Worm (Caenorhabditis elegans) whole organism, mixed stage, embryonic: Measurements from ENCODE around the gene tmem-131.
A peak's percentile ranks its signal among the peaks of the same experiment; 100 is the strongest.

Experiments
- M03D4.4 ChIP-seq: sonication (generic microtip); optimal IDR thresholded peaks from 2 replicates; lab custom pipeline; 2017; ENCODE audit warnings: mild to moderate bottlenecking, missing genetic modification characterization, missing compliant biosample characterization
- bed-3 ChIP-seq: fragments of 200-800 bp; sonication (Bioruptor generic); optimal IDR thresholded peaks from 3 replicates; lab custom pipeline; 2018; ENCODE audit warnings: mild to moderate bottlenecking, missing genetic modification characterization, moderate library complexity, missing compliant biosample characterization
- blmp-1 ChIP-seq: fragments of 150-350 bp; optimal IDR thresholded peaks from 2 replicates; lab custom pipeline; 2014; ENCODE audit warnings: missing biosample characterization, missing genetic modification characterization
- ceh-39 ChIP-seq: fragments of 150-350 bp; optimal IDR thresholded peaks from 2 replicates; lab custom pipeline; 2014; ENCODE audit warnings: missing biosample characterization, missing genetic modification characterization
- ceh-43 ChIP-seq: fragments of 200-800 bp; sonication (Bioruptor generic); optimal IDR thresholded peaks from 2 replicates; lab custom pipeline; 2018; ENCODE audit warnings: mild to moderate bottlenecking, missing genetic modification characterization, moderate library complexity, missing compliant biosample characterization
- ceh-83 ChIP-seq: fragments of 200-800 bp; sonication (Bioruptor generic); optimal IDR thresholded peaks from 2 replicates; lab custom pipeline; 2018; ENCODE audit warnings: mild to moderate bottlenecking, missing genetic modification characterization, missing compliant biosample characterization
- ces-1 ChIP-seq: fragments of 150-350 bp; optimal IDR thresholded peaks from 2 replicates; lab custom pipeline; 2014; ENCODE audit warnings: missing biosample characterization, missing genetic modification reagents, missing genetic modification characterization
- cnd-1 ChIP-seq: fragments of 200-800 bp; sonication (Bioruptor generic); optimal IDR thresholded peaks from 2 replicates; lab custom pipeline; 2018; ENCODE audit warnings: mild to moderate bottlenecking, missing genetic modification characterization, missing compliant biosample characterization
- drap-1 ChIP-seq: fragments of 200-800 bp; sonication (Bioruptor generic); optimal IDR thresholded peaks from 3 replicates; lab custom pipeline; 2018; ENCODE audit warnings: mild to moderate bottlenecking, missing genetic modification characterization, missing compliant biosample characterization
- elt-1 ChIP-seq: sonication (generic microtip); optimal IDR thresholded peaks from 2 replicates; lab custom pipeline; 2017; ENCODE audit warnings: missing genetic modification characterization, mild to moderate bottlenecking, missing compliant biosample characterization, antibody characterized with exemption, moderate library complexity, borderline replicate concordance; ENCODE audit not compliant: insufficient read depth
- elt-3 ChIP-seq: fragments of 150-350 bp; optimal IDR thresholded peaks from 2 replicates; lab custom pipeline; 2014; ENCODE audit warnings: missing biosample characterization, missing genetic modification characterization
- flh-1 ChIP-seq: fragments of 200-800 bp; sonication (Bioruptor generic); optimal IDR thresholded peaks from 2 replicates; lab custom pipeline; 2018; ENCODE audit warnings: mild to moderate bottlenecking, missing genetic modification characterization, moderate library complexity, missing compliant biosample characterization
- ham-2 ChIP-seq: fragments of 200-800 bp; sonication (Bioruptor generic); optimal IDR thresholded peaks from 2 replicates; lab custom pipeline; 2018; ENCODE audit warnings: mild to moderate bottlenecking, missing genetic modification characterization, missing compliant biosample characterization
- hlh-1 ChIP-seq: fragments of 150-350 bp; optimal IDR thresholded peaks from 2 replicates; lab custom pipeline; 2014; ENCODE audit warnings: missing biosample characterization, missing genetic modification reagents, missing genetic modification characterization
- lin-13 ChIP-seq: fragments of 150-350 bp; optimal IDR thresholded peaks from 2 replicates; lab custom pipeline; 2014; ENCODE audit warnings: missing biosample characterization, missing genetic modification characterization
- lin-32 ChIP-seq: fragments of 200-800 bp; sonication (Bioruptor generic); optimal IDR thresholded peaks from 2 replicates; lab custom pipeline; 2018; ENCODE audit warnings: mild to moderate bottlenecking, missing genetic modification characterization, missing compliant biosample characterization
- lsy-2 ChIP-seq: fragments of 150-350 bp; optimal IDR thresholded peaks from 2 replicates; lab custom pipeline; 2014; ENCODE audit warnings: missing biosample characterization, missing genetic modification characterization
- mab-5 ChIP-seq: fragments of 150-350 bp; optimal IDR thresholded peaks from 2 replicates; lab custom pipeline; 2014; ENCODE audit warnings: missing biosample characterization, missing genetic modification characterization
- mep-1 ChIP-seq: fragments of 150-350 bp; optimal IDR thresholded peaks from 2 replicates; lab custom pipeline; 2017; ENCODE audit warnings: missing biosample characterization, missing genetic modification reagents, missing genetic modification characterization, inconsistent platforms
- mls-2 ChIP-seq: sonication (generic microtip); optimal IDR thresholded peaks from 2 replicates; lab custom pipeline; 2016; ENCODE audit warnings: mild to moderate bottlenecking, missing genetic modification characterization, moderate library complexity, missing compliant biosample characterization
- nhr-12 ChIP-seq: fragments of 150-350 bp; optimal IDR thresholded peaks from 2 replicates; lab custom pipeline; 2014; ENCODE audit warnings: missing biosample characterization, missing genetic modification characterization
- nhr-2 ChIP-seq: fragments of 150-350 bp; optimal IDR thresholded peaks from 2 replicates; lab custom pipeline; 2014; ENCODE audit warnings: missing biosample characterization, missing genetic modification characterization
- nhr-237 ChIP-seq: fragments of 150-350 bp; optimal IDR thresholded peaks from 2 replicates; lab custom pipeline; 2014; ENCODE audit warnings: missing biosample characterization, missing genetic modification characterization
- nhr-28 ChIP-seq: fragments of 150-350 bp; optimal IDR thresholded peaks from 2 replicates; lab custom pipeline; 2014; ENCODE audit warnings: missing biosample characterization, missing genetic modification characterization
- nhr-76 ChIP-seq: sonication (generic microtip); optimal IDR thresholded peaks from 2 replicates; lab custom pipeline; 2017; ENCODE audit warnings: missing biosample characterization, missing genetic modification characterization
- pha-4 ChIP-seq: fragments of 150-350 bp; optimal IDR thresholded peaks from 2 replicates; lab custom pipeline; 2018; ENCODE audit warnings: missing biosample characterization, missing genetic modification reagents, missing genetic modification characterization
- snpc-4 ChIP-seq: fragments of 150-350 bp; optimal IDR thresholded peaks from 2 replicates; lab custom pipeline; 2014; ENCODE audit warnings: missing biosample characterization, missing genetic modification characterization
- sptf-1 ChIP-seq: sonication (generic microtip); optimal IDR thresholded peaks from 2 replicates; lab custom pipeline; 2017; ENCODE audit warnings: mild to moderate bottlenecking, missing genetic modification characterization, moderate library complexity, missing compliant biosample characterization
- tbx-8 ChIP-seq: fragments of 200-800 bp; sonication (Bioruptor generic); optimal IDR thresholded peaks from 2 replicates; lab custom pipeline; 2018; ENCODE audit warnings: mild to moderate bottlenecking, missing genetic modification characterization, moderate library complexity, missing compliant biosample characterization
- unc-120 ChIP-seq: sonication (generic microtip); optimal IDR thresholded peaks from 2 replicates; lab custom pipeline; 2017; ENCODE audit warnings: missing genetic modification characterization, missing compliant biosample characterization; ENCODE audit not compliant: poor library complexity, severe bottlenecking
- unc-62 ChIP-seq: fragments of 150-350 bp; optimal IDR thresholded peaks from 2 replicates; lab custom pipeline; 2014; ENCODE audit warnings: missing biosample characterization, missing genetic modification reagents, missing genetic modification characterization
- zip-8 ChIP-seq: fragments of 150-350 bp; optimal IDR thresholded peaks from 2 replicates; lab custom pipeline; 2014; ENCODE audit warnings: missing biosample characterization, missing genetic modification characterization
- ztf-11 ChIP-seq: fragments of 150-350 bp; optimal IDR thresholded peaks from 2 replicates; lab custom pipeline; 2014; ENCODE audit warnings: missing biosample characterization, missing genetic modification characterization

Gene tmem-131

DNA sequence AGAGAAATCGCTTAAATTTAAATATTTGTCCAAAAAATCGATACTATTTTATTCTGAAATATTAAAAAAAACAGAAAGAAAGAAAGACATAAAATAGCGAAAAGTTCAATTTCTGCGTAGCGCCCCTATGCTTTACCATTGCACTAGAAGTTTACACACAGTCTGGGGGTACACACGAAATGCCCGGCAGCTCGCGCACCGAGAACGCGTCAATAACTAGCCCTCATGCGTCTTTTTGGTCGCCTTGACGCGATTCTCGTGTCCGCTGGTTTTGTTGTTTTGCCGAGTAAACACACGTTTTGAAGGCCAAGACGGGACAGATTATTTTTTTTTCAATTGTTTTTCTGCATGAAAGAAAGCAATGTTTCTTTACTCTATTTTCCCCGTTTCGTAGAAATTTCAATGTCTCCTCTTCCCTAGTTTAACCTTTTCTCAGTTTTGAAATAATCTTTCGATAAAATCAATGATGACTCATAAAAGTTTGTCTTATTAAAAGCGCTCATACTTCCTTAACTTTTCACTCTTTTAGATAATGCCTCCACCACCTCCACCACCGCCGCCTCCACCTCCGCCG, 20.2 kb upstream of the tmem-131 start, which contains the start of gene wip-1 (continued):
- TF ChIP-seq elt-3 (tag; lab: Kevin White, UChicago) (peak; percentile 32), ceh-83 (GFP tag; lab: Kevin White, UChicago) (peak; percentile 69), blmp-1 (tag; lab: Kevin White, UChicago) (peak; percentile 25), ztf-11 (tag; lab: Kevin White, UChicago) (peak; percentile 88), lin-13 (peak; percentile 99), unc-120 (tag; lab: Kevin White, UChicago) (peak; percentile 75)

ce11 chrIII:5017550-5017949, 19.6 kb upstream of the tmem-131 start, which contains the start of gene larp-1:
Gene larp-1, minus strand, starts transcription at chrIII:5017650.
- TF ChIP-seq nhr-2 (tag; lab: Kevin White, UChicago) (no peak), flh-1 (GFP tag; lab: Kevin White, UChicago) (no peak), nhr-12 (no peak), zip-8 (tag; lab: Kevin White, UChicago) (no peak), lsy-2 (no peak), lin-13 (no peak), elt-1 (tag; lab: Kevin White, UChicago) (no peak), ztf-11 (tag; lab: Kevin White, UChicago) (no peak), nhr-76 (no peak), mab-5 (tag; lab: Kevin White, UChicago) (no peak), snpc-4 (tag; lab: Kevin White, UChicago) (no peak), unc-120 (tag; lab: Kevin White, UChicago) (no peak), tbx-8 (GFP tag; lab: Kevin White, UChicago) (no peak), bed-3 (GFP tag; lab: Kevin White, UChicago) (no peak), nhr-237 (no peak), mep-1 (tag; lab: Kevin White, UChicago) (no peak)

DNA sequence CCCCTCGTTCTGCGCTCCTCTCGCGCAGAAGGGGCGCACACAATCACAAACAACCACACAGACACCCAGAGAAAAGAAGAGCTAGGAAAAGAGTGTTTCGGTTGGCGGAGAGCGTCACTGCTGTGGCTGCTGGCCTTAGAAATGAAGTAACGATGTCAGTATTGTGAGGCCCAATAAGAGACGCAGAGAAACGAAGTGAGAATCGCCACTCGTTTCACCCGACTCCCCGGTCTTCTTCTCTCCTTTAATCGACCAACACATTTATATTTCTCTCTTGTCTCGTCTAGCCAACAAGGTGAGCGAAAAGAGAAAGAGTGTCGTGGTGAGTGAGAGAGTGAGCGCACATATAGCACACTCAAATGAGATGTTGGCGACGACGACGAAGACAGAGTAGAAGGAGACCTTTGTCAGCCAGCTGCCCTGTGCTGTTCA, 16.0 kb upstream of the tmem-131 start:
- peak; percentile 88 for TF ChIP-seq ham-2 (GFP tag; lab: Kevin White, UChicago)
- peak; percentile 26 for TF ChIP-seq blmp-1 (tag; lab: Kevin White, UChicago)
- peak; percentile 84 for TF ChIP-seq mls-2 (tag; lab: Kevin White, UChicago)
- TF ChIP-seq ceh-43 (GFP tag; lab: Kevin White, UChicago): peak; percentile 3
- no peak for TF ChIP-seq elt-3 (tag; lab: Kevin White, UChicago)
- peak; percentile 68 for TF ChIP-seq cnd-1 (tag; lab: Kevin White, UChicago)
- peak; percentile 63 for TF ChIP-seq nhr-237
- peak; percentile 69 for TF ChIP-seq lsy-2
- TF ChIP-seq tbx-8 (GFP tag; lab: Kevin White, UChicago): peak; percentile 7
- TF ChIP-seq M03D4.4 (tag; lab: Kevin White, UChicago): peak; percentile 67
- TF ChIP-seq pha-4 (tag; lab: Kevin White, UChicago): peak; percentile 47
- peak; percentile 72 for TF ChIP-seq ceh-39 (tag; lab: Kevin White, UChicago)
- TF ChIP-seq lin-13: peak; percentile 16
- TF ChIP-seq ceh-83 (GFP tag; lab: Kevin White, UChicago): no peak
- TF ChIP-seq sptf-1: peak; percentile 52
- peak; percentile 2 for TF ChIP-seq zip-8 (tag; lab: Kevin White, UChicago)
- peak; percentile 77 for TF ChIP-seq drap-1 (GFP tag; lab: Kevin White, UChicago)
- TF ChIP-seq unc-120 (tag; lab: Kevin White, UChicago): peak; percentile 97
- TF ChIP-seq ztf-11 (tag; lab: Kevin White, UChicago): peak; percentile 78
- TF ChIP-seq nhr-12: no peak
- no peak for TF ChIP-seq bed-3 (GFP tag; lab: Kevin White, UChicago)
- peak; percentile 89 for TF ChIP-seq mep-1 (tag; lab: Kevin White, UChicago)
- peak; percentile 97 for TF ChIP-seq ces-1
- TF ChIP-seq lin-32 (GFP tag; lab: Kevin White, UChicago): no peak
- peak; percentile 74 for TF ChIP-seq hlh-1 (tag; lab: Kevin White, UChicago)
- TF ChIP-seq unc-62 (GFP tag; lab: Kevin White, UChicago): peak; percentile 94
- TF ChIP-seq elt-1 (tag; lab: Kevin White, UChicago): no peak
- TF ChIP-seq nhr-28 (tag; lab: Kevin White, UChicago): no peak
- TF ChIP-seq nhr-2 (tag; lab: Kevin White, UChicago): peak; percentile 61
